Worm (Caenorhabditis elegans) whole organism, L4/young adult: ENCODE results near the gene C12D5.10.

ENCODE experiments used
- W03F9.2 ChIP-seq: fragments of 150-350 bp; optimal IDR thresholded peaks from 2 replicates; lab custom pipeline; 2014; ENCODE audit warnings: missing biosample characterization, missing genetic modification characterization
- dao-5 ChIP-seq: sonication (generic microtip); optimal IDR thresholded peaks from 2 replicates; lab custom pipeline; 2016; ENCODE audit warnings: missing genotype, missing genetic modification characterization, moderate library complexity, missing compliant biosample characterization
- him-1 ChIP-seq: sonication (generic microtip); optimal IDR thresholded peaks from 2 replicates; lab custom pipeline; 2016; ENCODE audit warnings: missing genotype, missing genetic modification reagents, missing genetic modification characterization, missing compliant biosample characterization

Gene C12D5.10

DNA sequence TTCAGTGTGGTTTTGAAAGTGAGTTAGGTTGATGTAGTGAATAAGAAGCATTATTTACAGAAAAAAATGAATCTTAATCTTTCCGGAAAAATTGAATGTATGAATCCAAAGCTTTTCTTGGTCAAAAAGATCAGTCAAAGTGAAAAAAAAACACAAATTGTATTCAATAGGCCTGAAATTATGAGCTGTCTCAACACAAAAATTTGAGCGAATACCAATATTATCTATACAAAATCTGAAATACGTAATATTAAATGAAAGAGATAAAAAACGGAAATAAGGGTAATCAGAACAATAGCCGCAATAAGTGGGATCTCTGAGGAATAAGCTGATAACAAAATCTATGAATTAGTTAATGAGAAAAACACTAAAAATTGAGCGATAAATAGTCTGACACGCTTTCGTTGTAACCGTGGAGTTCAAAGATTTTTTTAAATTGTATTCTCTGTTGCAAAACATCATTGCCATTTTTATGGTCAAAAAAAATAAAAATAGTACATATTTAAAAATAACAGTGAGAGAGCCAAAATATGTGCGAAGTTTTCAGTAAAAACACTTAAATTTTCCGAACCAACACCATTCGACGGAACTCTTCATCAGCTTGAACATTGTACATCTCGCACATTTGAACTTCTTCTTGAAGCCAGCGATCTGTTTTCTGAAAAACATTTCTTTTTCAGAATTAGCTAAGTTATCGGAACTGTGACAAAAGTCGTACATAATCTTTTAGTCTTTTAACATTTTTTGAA lies 9.2 kb downstream of the C12D5.10 start, which contains the start of gene sre-11:
TSS of gene sre-11 (minus strand) at position 51 of the 749 bp plus-strand sequence.
- TF ChIP-seq him-1 (tag; lab: Kevin White, UChicago), result no peak
- no peak for TF ChIP-seq W03F9.2 (tag; lab: Kevin White, UChicago)
- no peak for TF ChIP-seq dao-5 (tag; lab: Kevin White, UChicago)

DNA sequence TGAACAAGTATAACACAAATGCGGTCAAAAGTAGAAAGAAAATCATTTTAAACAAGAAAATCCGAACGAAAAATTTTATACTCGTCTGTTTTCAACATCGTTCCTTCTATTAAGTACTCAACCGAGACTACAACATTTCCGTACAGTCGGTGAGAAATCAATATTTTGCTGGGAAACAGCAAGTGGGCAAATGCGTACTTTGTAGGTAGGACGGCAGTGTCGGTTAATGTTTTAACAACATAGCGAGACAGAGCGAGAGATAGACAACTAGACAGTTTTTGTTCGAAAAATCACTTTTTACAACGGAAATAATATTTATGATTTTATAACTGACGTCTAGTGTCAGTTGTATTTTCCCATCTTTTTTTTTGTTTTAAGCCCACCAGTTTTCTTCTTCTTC lies 11.9 kb downstream of the C12D5.10 start, which contains the start of gene cyp-33A1:
TSS of gene cyp-33A1 (minus strand) at position 72 of the 400 bp plus-strand sequence.
- TF ChIP-seq him-1 (tag; lab: Kevin White, UChicago), result no peak
- TF ChIP-seq dao-5 (tag; lab: Kevin White, UChicago), result no peak
- no peak for TF ChIP-seq W03F9.2 (tag; lab: Kevin White, UChicago)

DNA sequence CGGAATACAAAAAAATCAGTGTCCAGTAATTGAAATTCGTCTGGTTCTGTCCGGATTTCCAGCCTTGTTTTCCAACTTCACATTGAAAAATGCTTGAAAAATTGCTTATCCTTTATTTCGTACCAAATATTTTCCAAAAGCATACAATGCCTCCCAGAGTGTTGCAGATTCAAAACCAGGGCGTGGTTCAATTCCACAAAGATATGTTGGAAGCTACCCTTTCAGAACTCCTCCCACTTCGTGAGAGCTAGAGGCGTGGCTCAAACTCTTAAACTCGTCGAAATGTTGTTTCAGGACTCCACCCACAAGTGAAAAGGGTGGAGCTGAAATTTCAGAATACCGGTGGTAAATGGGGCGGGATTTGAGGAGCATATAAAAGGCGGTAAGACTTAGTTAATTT lies 17.4 kb downstream of the C12D5.10 start, which contains the start of gene C12D5.3:
TSS of gene C12D5.3 (plus strand) at position 301 of the 400 bp plus-strand sequence.
- TF ChIP-seq him-1 (tag; lab: Kevin White, UChicago), result no peak
- TF ChIP-seq dao-5 (tag; lab: Kevin White, UChicago), result no peak
- no peak for TF ChIP-seq W03F9.2 (tag; lab: Kevin White, UChicago)

DNA sequence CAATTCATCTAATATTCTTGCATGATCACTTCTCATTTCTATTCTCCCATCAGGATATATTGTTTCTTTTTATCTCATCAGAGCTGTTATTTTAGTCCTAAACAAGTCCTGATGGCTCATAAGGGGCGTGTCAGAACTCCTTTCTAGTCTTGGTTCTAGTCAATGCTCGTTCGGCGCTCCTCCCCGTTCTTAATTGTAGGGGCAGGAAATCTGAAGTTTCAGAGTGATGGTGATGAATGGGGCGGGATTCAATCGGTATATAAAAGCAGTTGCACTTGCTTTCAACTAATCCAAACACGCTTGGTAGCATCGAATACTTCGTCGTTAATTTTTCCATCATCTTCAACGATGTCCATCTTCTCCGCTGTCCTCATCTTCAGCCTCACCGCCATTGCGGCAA lies 21.0 kb downstream of the C12D5.10 start, which contains the start of gene C12D5.4:
TSS of gene C12D5.4 (plus strand) at position 301 of the 400 bp plus-strand sequence.
- TF ChIP-seq him-1 (tag; lab: Kevin White, UChicago) (no peak), W03F9.2 (tag; lab: Kevin White, UChicago) (no peak), dao-5 (tag; lab: Kevin White, UChicago) (no peak)

DNA sequence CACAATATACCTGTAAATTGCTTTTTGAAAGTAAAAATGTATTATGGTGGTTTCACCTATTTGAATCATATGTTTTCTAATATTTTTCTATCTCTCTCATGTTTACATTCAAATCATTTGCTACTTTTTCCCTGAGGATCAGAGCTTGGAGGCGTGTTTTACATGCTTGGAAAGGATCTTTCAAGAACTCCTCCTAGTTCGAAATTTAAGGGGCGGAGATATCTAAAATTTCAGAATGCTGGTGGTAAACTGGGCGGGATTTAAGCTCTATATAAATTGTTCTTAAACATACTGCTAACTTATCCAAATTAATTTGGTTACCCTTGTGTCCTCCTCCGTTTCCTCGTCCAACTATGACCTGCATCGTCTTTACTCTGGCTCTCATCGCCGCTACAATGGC lies 25.4 kb downstream of the C12D5.10 start, which contains the start of gene C12D5.5:
TSS of gene C12D5.5 (plus strand) at position 301 of the 400 bp plus-strand sequence.
- no peak for TF ChIP-seq dao-5 (tag; lab: Kevin White, UChicago)
- TF ChIP-seq W03F9.2 (tag; lab: Kevin White, UChicago), result no peak
- TF ChIP-seq him-1 (tag; lab: Kevin White, UChicago), result no peak

DNA sequence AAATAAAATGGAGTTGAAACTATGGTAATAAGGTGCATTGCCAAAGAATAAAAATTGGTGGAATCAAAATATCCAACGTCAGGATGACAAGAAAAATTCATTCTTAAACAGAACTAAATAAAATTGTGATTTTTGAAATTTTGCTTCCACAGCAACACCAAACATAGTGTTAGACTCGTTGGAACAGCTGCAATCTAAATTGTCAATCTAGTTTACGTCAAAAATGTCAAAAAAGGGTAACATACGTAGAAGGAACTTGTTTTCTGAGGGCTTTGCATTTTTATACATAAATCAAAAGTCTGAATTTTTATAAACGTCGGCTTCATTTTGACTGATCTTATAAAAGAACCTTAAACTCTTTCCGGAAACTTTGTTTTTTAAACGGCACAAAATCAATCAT lies 39.7 kb downstream of the C12D5.10 start, which contains the start of gene srh-200:
TSS of gene srh-200 (minus strand) at position 101 of the 400 bp plus-strand sequence.
- TF ChIP-seq W03F9.2 (tag; lab: Kevin White, UChicago) (no peak), him-1 (tag; lab: Kevin White, UChicago) (no peak), dao-5 (tag; lab: Kevin White, UChicago) (no peak)

DNA sequence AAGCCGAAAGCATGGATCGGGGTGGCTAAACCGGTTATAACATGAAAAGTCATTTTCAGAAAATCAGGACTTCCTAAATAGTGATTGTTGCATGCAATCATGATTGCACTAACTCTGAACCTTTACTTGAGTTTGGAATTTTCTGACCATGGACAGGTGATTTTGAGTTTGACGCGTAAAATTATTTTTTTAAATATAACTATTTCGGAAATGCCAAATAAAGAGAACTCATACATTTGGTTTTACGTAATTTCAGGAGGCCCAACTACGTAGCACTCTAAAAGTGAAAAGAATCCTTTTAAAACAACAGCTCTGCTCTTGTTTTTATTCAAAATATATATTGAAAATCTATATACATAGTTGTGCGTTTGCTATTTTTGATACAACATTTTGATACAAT lies 41.5 kb downstream of the C12D5.10 start, which contains the start of gene srh-234:
TSS of gene srh-234 (minus strand) at position 101 of the 400 bp plus-strand sequence.
- TF ChIP-seq dao-5 (tag; lab: Kevin White, UChicago), result no peak
- no peak for TF ChIP-seq him-1 (tag; lab: Kevin White, UChicago)
- TF ChIP-seq W03F9.2 (tag; lab: Kevin White, UChicago), result no peak

DNA sequence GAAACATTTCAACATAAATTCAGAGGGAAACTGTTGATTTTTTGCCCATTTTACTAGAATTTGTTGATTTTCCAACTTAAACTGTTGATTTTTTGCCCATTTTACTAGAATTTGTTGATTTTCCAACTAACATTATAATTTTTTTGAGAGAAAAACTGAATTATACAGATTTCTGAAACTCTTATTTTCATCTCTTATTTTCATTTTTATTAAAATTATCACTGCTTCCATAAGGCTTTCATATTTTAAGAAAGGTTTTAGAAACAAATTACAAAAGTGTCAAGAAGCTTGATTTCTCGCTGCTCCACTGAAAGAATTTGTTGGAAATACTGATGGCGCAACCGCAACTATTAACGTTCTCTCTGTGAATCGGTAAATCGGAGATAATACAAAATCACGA lies 43.3 kb downstream of the C12D5.10 start:
- TF ChIP-seq W03F9.2 (tag; lab: Kevin White, UChicago) (no peak), him-1 (tag; lab: Kevin White, UChicago) (no peak)

DNA sequence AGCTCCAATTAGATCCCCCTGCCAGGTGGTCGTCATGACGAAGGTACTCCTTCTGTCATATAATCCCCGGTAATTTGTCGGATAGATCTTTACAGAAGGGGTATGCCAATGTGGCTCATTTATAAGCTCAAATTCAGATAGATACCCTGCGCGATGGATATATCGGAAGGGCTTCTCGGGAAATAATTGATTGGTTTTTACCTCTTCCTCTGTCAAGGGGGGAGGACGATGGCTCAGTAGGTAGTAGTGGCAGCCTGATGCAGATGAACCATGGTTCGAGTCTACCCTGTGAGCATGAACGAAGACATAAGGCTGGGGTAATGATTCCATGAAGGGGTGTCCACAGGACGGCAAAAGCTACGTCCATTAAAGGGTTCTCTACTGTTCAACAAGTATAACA lies 46.1 kb downstream of the C12D5.10 start:
- TF ChIP-seq him-1 (tag; lab: Kevin White, UChicago) (no peak), dao-5 (tag; lab: Kevin White, UChicago) (no peak), W03F9.2 (tag; lab: Kevin White, UChicago) (no peak)

DNA sequence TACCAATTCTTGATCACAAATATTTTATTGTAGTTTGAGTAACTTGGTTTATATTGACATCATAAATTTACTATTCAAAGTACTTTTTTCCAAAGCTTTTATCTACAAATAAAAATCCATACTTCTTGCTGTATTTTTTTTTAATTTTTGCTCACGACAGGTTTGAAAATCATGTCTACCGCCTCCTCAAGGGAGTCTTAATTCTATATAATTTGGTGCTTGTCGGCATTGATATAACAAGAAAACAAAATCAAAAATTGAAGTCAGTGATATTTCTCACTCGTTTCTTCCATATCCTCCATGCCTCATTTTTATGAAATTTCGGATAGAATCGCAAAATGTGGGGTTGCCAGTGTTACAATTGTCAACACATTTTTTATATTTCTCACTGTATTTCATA lies 47.8 kb downstream of the C12D5.10 start, which contains the start of gene str-47:
TSS of gene str-47 (plus strand) at position 301 of the 400 bp plus-strand sequence.
- TF ChIP-seq dao-5 (tag; lab: Kevin White, UChicago) (no peak), him-1 (tag; lab: Kevin White, UChicago) (no peak), W03F9.2 (tag; lab: Kevin White, UChicago) (no peak)

DNA sequence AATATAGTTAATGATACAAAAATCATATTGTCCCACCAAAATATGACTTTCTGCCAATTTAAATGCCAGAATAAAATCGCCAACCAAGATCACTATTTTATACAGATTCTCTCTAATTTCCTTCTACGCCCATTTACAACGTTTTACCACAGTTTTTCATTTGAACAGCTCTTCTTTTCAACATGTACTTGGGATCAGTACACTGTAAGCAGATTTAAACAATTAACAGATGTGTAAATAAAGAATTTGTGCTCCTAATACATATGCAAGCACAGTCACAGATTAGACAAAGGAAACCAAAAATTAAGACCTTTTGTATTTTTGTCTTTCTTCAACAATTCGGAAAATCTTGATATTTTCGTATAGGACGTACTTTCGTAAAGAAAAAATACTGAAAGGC lies 49.9 kb downstream of the C12D5.10 start, which contains the start of gene F07C4.11:
TSS of gene F07C4.11 (minus strand) at position 101 of the 400 bp plus-strand sequence.
- no peak for TF ChIP-seq him-1 (tag; lab: Kevin White, UChicago)
- TF ChIP-seq dao-5 (tag; lab: Kevin White, UChicago), result no peak
- TF ChIP-seq W03F9.2 (tag; lab: Kevin White, UChicago), result no peak
